Fruit fly (Drosophila melanogaster): Measurements from ENCODE around the gene CG32512.

CG32512 gene

dm6 chrX:21053849-21054581 lies 13.3 kb downstream of the CG32512 start, which contains the start of the genes Stt3A and bves (continued):
- TF ChIP-seq CG34376 (GFP tag; optimal IDR thresholded peaks at IDR 0.05) (peak; percentile 97), Xrp1 (GFP tag; IDR thresholded peaks at IDR 0.05) (peak; percentile 99), Xbp1 (GFP tag; optimal IDR thresholded peaks at IDR 0.05) (peak; percentile 98), grau (tag; optimal IDR thresholded peaks at IDR 0.05) (peak; percentile 98), CG11456 (GFP tag; IDR thresholded peaks at IDR 0.05) (peak; percentile 95), CG14014 (GFP tag; IDR thresholded peaks at IDR 0.05) (peak; percentile 98), CG8478 (optimal IDR thresholded peaks at IDR 0.05) (no peak), CG6683 (GFP tag; optimal IDR thresholded peaks at IDR 0.05) (peak; percentile 97), tin (GFP tag; optimal IDR thresholded peaks at IDR 0.05) (peak; percentile 98), CG14860 (GFP tag; IDR thresholded peaks at IDR 0.05; ENCODE audit: partially characterized antibody) (peak; percentile 79), Sry-δ (GFP tag; optimal IDR thresholded peaks at IDR 0.05) (peak; percentile 57), CG2889 (GFP tag; IDR thresholded peaks at IDR 0.05) (peak; percentile 96), Lpt (GFP tag; optimal IDR thresholded peaks at IDR 0.05) (no peak), gro (GFP tag; optimal IDR thresholded peaks at IDR 0.05) (peak; percentile 99), bcd (GFP tag; optimal IDR thresholded peaks at IDR 0.05) (peak; percentile 97), Six4 (GFP tag; optimal IDR thresholded peaks at IDR 0.05) (peak; percentile 98), CG7963 (GFP tag; IDR thresholded peaks at IDR 0.05; ENCODE audit: partially characterized antibody) (no peak; the same call in 1 of the 3 replicates), CG12155 (GFP tag; optimal IDR thresholded peaks at IDR 0.05) (peak; percentile 96), cwo (GFP tag; optimal IDR thresholded peaks at IDR 0.05) (peak; percentile 97), dpn (GFP tag; optimal IDR thresholded peaks at IDR 0.05) (peak; percentile 98), chm (GFP tag; IDR thresholded peaks at IDR 0.05) (peak; percentile 99), CG34224 (GFP tag; IDR thresholded peaks at IDR 0.05; ENCODE audit: partially characterized antibody) (peak; percentile 79), HmgZ (tag; optimal IDR thresholded peaks at IDR 0.05) (peak; percentile 98), sisA (GFP tag; IDR thresholded peaks at IDR 0.05) (peak; percentile 96), CG8290 (GFP tag; optimal IDR thresholded peaks at IDR 0.05) (peak; percentile 96), CG8290 (tag; optimal IDR thresholded peaks at IDR 0.05) (peak; percentile 84 to 93), kah (GFP tag; optimal IDR thresholded peaks at IDR 0.05) (peak; percentile 96), twi (tag; optimal IDR thresholded peaks at IDR 0.05) (peak; percentile 93), ham (GFP tag; IDR thresholded peaks at IDR 0.05) (peak; percentile 84), Abd-B (GFP tag; optimal IDR thresholded peaks at IDR 0.05) (peak; percentile 94), CG33557 (GFP tag; optimal IDR thresholded peaks at IDR 0.05) (peak; percentile 98), hth (optimal IDR thresholded peaks at IDR 0.05) (no peak), Sin3A (optimal IDR thresholded peaks at IDR 0.05) (no peak), Doc2 (GFP tag; IDR thresholded peaks at IDR 0.05) (peak; percentile 87), Taf1 (GFP tag; IDR thresholded peaks at IDR 0.05) (peak; percentile 93), cato (GFP tag; optimal IDR thresholded peaks at IDR 0.05; ENCODE audit: borderline replicate concordance) (peak; percentile 97), salm (tag; optimal IDR thresholded peaks at IDR 0.05) (peak; percentile 99), CG6175 (GFP tag; IDR thresholded peaks at IDR 0.05) (peak; percentile 93), CG13775 (GFP tag; optimal IDR thresholded peaks at IDR 0.05) (peak; percentile 97), CG15073 (GFP tag; optimal IDR thresholded peaks at IDR 0.05) (peak; percentile 85), HLHmδ (GFP tag; optimal IDR thresholded peaks at IDR 0.05) (no peak), CG6272 (GFP tag; IDR thresholded peaks at IDR 0.05) (peak; percentile 95), abd-A (tag; optimal IDR thresholded peaks at IDR 0.05) (peak; percentile 93), en (GFP tag; optimal IDR thresholded peaks at IDR 0.05) (peak; percentile 98), Fer3 (tag; optimal IDR thresholded peaks at IDR 0.05) (peak; percentile 98), luna (GFP tag; optimal IDR thresholded peaks at IDR 0.05) (peak; percentile 96), ato (GFP tag; IDR thresholded peaks at IDR 0.05; ENCODE audit: partially characterized antibody) (peak; percentile 25), Ada2b (GFP tag; IDR thresholded peaks at IDR 0.05) (peak; percentile 97), CG2129 (GFP tag; IDR thresholded peaks at IDR 0.05; ENCODE audit: partially characterized antibody) (0 out of 2 replicates have a peak, but pooled peaks have one; percentile 25), CG32772 (GFP tag; IDR thresholded peaks at IDR 0.05) (peak; percentile 96), Oaz (GFP tag; IDR thresholded peaks at IDR 0.05) (peak; percentile 93)

Data from whole organism, embryonic.